Fruit fly (Drosophila melanogaster) whole organism, embryonic: ENCODE measurements around the gene senju.

Experiments
- Ada2b ChIP-seq: fragments of 200-800 bp; sonication (Bioruptor generic); IDR thresholded peaks from 2 replicates; pipeline ENCODE4 v1.3.6; 2022; ENCODE audit warnings: missing biosample characterization, missing genetic modification characterization
- BEAF-32 ChIP-seq: fragments of 200-800 bp; sonication (Bioruptor generic); optimal IDR thresholded peaks from 3 replicates; lab custom pipeline; 2017; ENCODE audit warnings: missing biosample characterization, missing genetic modification characterization, mild to moderate bottlenecking, moderate library complexity, missing genetic modification reagents
- Bteb2 ChIP-seq: fragments of 200-800 bp; sonication (Bioruptor generic); optimal IDR thresholded peaks from 2 replicates; lab custom pipeline; 2016; ENCODE audit warnings: missing biosample characterization, missing genetic modification characterization
- CG1024 ChIP-seq: fragments of 200-800 bp; sonication (Bioruptor generic); IDR thresholded peaks from 2 replicates; pipeline ENCODE4 v1.3.6; 2022; ENCODE audit warnings: missing biosample characterization, missing genetic modification characterization
- CG11093 ChIP-seq: fragments of 200-800 bp; sonication (Bioruptor generic); IDR thresholded peaks from 3 replicates; pipeline ENCODE4 v1.3.6; 2022; ENCODE audit warnings: missing biosample characterization, missing genetic modification characterization
- CG11504 ChIP-seq: fragments of 200-800 bp; sonication (Bioruptor generic); optimal IDR thresholded peaks from 3 replicates; lab custom pipeline; 2019; ENCODE audit warnings: missing biosample characterization, mild to moderate bottlenecking, missing genetic modification characterization, moderate library complexity
- CG12071 ChIP-seq: fragments of 200-800 bp; sonication (Bioruptor generic); optimal IDR thresholded peaks from 3 replicates; lab custom pipeline; 2018; ENCODE audit warnings: missing biosample characterization, mild to moderate bottlenecking, missing genetic modification characterization
- CG13287 ChIP-seq: fragments of 200-800 bp; sonication (Bioruptor generic); IDR thresholded peaks from 2 replicates; pipeline ENCODE4 v1.3.6; 2022; ENCODE audit warnings: missing biosample characterization, missing genetic modification characterization; ENCODE audit not compliant: partially characterized antibody
- CG1529 ChIP-seq: fragments of 200-800 bp; sonication (Bioruptor generic); optimal IDR thresholded peaks from 3 replicates; lab custom pipeline; 2018; ENCODE audit warnings: missing biosample characterization, missing genetic modification characterization
- CG17612 ChIP-seq: fragments of 200-800 bp; sonication (Bioruptor generic); IDR thresholded peaks from 2 replicates; pipeline ENCODE4 v1.3.6; 2022; ENCODE audit warnings: missing biosample characterization, missing genetic modification characterization
- CG18619 ChIP-seq: fragments of 200-800 bp; sonication (Bioruptor generic); optimal IDR thresholded peaks from 3 replicates; lab custom pipeline; 2017; ENCODE audit warnings: missing biosample characterization, mild to moderate bottlenecking, missing genetic modification characterization
- CG2875 ChIP-seq: fragments of 200-800 bp; sonication (Bioruptor generic); optimal IDR thresholded peaks from 2 replicates; lab custom pipeline; 2017; ENCODE audit warnings: missing biosample characterization, mild to moderate bottlenecking, missing genetic modification characterization, missing genetic modification reagents
- CG3163 ChIP-seq: fragments of 200-800 bp; sonication (Bioruptor generic); optimal IDR thresholded peaks from 3 replicates; lab custom pipeline; 2016; ENCODE audit warnings: missing biosample characterization, missing genetic modification characterization
- CG3726 ChIP-seq: fragments of 200-800 bp; sonication (Bioruptor generic); IDR thresholded peaks from 3 replicates; pipeline ENCODE4, ENCODE4 v1.3.6; 2022; ENCODE audit warnings: missing biosample characterization, missing genetic modification characterization
- CG4424 ChIP-seq: fragments of 200-800 bp; sonication (Bioruptor generic); optimal IDR thresholded peaks from 3 replicates; lab custom pipeline; 2016; ENCODE audit warnings: missing biosample characterization, missing genetic modification characterization
- CG6791 ChIP-seq: fragments of 200-800 bp; sonication (Bioruptor generic); IDR thresholded peaks from 3 replicates; pipeline ENCODE4 v1.3.6; 2022; ENCODE audit warnings: missing biosample characterization, missing genetic modification characterization; ENCODE audit not compliant: partially characterized antibody
- CG7745 ChIP-seq: fragments of 200-800 bp; sonication (Bioruptor generic); optimal IDR thresholded peaks from 2 replicates; lab custom pipeline; 2018; ENCODE audit warnings: missing biosample characterization, mild to moderate bottlenecking, missing genetic modification characterization, moderate library complexity
- CG8765 ChIP-seq: fragments of 200-800 bp; sonication (Bioruptor generic); IDR thresholded peaks from 2 replicates; pipeline ENCODE4 v1.3.6; 2022; ENCODE audit warnings: missing biosample characterization, missing genetic modification characterization
- CG9437 ChIP-seq: fragments of 200-800 bp; sonication (Bioruptor generic); optimal IDR thresholded peaks from 2 replicates; lab custom pipeline; 2018; ENCODE audit warnings: missing biosample characterization, mild to moderate bottlenecking, missing genetic modification characterization
- CHES-1-like ChIP-seq: fragments of 200-800 bp; sonication (Bioruptor generic); optimal IDR thresholded peaks from 2 replicates; lab custom pipeline; 2016; ENCODE audit warnings: missing biosample characterization, missing genetic modification characterization
- D ChIP-seq, 2 experiments: fragments of 200-800 bp in 1 of 2; fragments of >200 bp in 1 of 2; sonication (Bioruptor generic) in 1 of 2; optimal IDR thresholded peaks; 2 replicates in 1 of 2; 3 replicates in 1 of 2; lab custom pipeline; 2017; ENCODE audit warnings: mild to moderate bottlenecking in 1 of 2, missing biosample characterization in 1 of 2, missing genetic modification characterization in 1 of 2, missing genetic modification reagents in 1 of 2
- Elba2 ChIP-seq: fragments of 200-800 bp; sonication (Bioruptor generic); optimal IDR thresholded peaks from 3 replicates; lab custom pipeline; 2016; ENCODE audit warnings: missing biosample characterization, missing genetic modification characterization
- H15 ChIP-seq: fragments of 200-800 bp; sonication (Bioruptor generic); IDR thresholded peaks from 3 replicates; pipeline ENCODE4 v1.3.6; 2022; ENCODE audit warnings: missing biosample characterization, missing genetic modification characterization
- HLH3B ChIP-seq: fragments of 200-800 bp; sonication (Bioruptor generic); IDR thresholded peaks from 2 replicates; pipeline ENCODE4 v1.3.6; 2022; ENCODE audit warnings: missing biosample characterization, missing genetic modification characterization
- Hey ChIP-seq: fragments of 200-800 bp; sonication (Bioruptor generic); optimal IDR thresholded peaks from 3 replicates; lab custom pipeline; 2018; ENCODE audit warnings: missing biosample characterization, mild to moderate bottlenecking, missing genetic modification characterization
- Hr3 ChIP-seq: fragments of 200-800 bp; sonication (Bioruptor generic); optimal IDR thresholded peaks from 3 replicates; lab custom pipeline; 2016; ENCODE audit warnings: missing biosample characterization, missing genetic modification characterization
- Hr39 ChIP-seq: fragments of >200 bp; optimal IDR thresholded peaks from 2 replicates; lab custom pipeline; 2017
- Max ChIP-seq: fragments of 200-800 bp; sonication (Bioruptor generic); optimal IDR thresholded peaks from 2 replicates; lab custom pipeline; 2016; ENCODE audit warnings: missing biosample characterization, mild to moderate bottlenecking, missing genetic modification characterization
- Myb ChIP-seq: fragments of 200-800 bp; sonication (Bioruptor generic); optimal IDR thresholded peaks from 2 replicates; lab custom pipeline; 2016; ENCODE audit warnings: missing biosample characterization, missing genetic modification characterization
- NK7.1 ChIP-seq: fragments of 200-800 bp; sonication (Bioruptor generic); optimal IDR thresholded peaks from 3 replicates; lab custom pipeline; 2016; ENCODE audit warnings: missing biosample characterization, missing genetic modification characterization
- Nf-YC ChIP-seq: fragments of 200-800 bp; optimal IDR thresholded peaks from 3 replicates; lab custom pipeline; 2019; ENCODE audit warnings: missing biosample characterization, mild to moderate bottlenecking, missing genetic modification characterization, moderate library complexity
- Sox102F ChIP-seq: fragments of 200-800 bp; sonication (Bioruptor generic); optimal IDR thresholded peaks from 2 replicates; lab custom pipeline; 2018; ENCODE audit warnings: missing biosample characterization, mild to moderate bottlenecking, missing genetic modification characterization, moderate library complexity
- ap ChIP-seq: fragments of 200-800 bp; sonication (Bioruptor generic); IDR thresholded peaks from 2 replicates; pipeline ENCODE4 v1.3.6; 2022; ENCODE audit warnings: missing biosample characterization, missing genetic modification characterization
- ash1 ChIP-seq: fragments of 200-800 bp; sonication (Bioruptor generic); optimal IDR thresholded peaks from 2 replicates; lab custom pipeline; 2018; ENCODE audit warnings: missing biosample characterization, mild to moderate bottlenecking, missing genetic modification characterization
- bigmax ChIP-seq: fragments of 200-800 bp; sonication (Bioruptor generic); optimal IDR thresholded peaks from 2 replicates; lab custom pipeline; 2018; ENCODE audit warnings: missing biosample characterization, mild to moderate bottlenecking, missing genetic modification characterization
- caup ChIP-seq: fragments of 200-800 bp; sonication (Bioruptor generic); optimal IDR thresholded peaks from 3 replicates; lab custom pipeline; 2017; ENCODE audit warnings: missing biosample characterization, mild to moderate bottlenecking, missing genetic modification characterization, moderate library complexity; ENCODE audit not compliant: severe bottlenecking
- corto ChIP-seq: fragments of 200-800 bp; sonication (Bioruptor generic); optimal IDR thresholded peaks from 2 replicates; lab custom pipeline; 2016; ENCODE audit warnings: missing biosample characterization, mild to moderate bottlenecking, missing genetic modification characterization, moderate library complexity
- exex ChIP-seq: fragments of 200-800 bp; sonication (Bioruptor generic); optimal IDR thresholded peaks from 4 replicates; lab custom pipeline; 2018; ENCODE audit warnings: missing biosample characterization, mild to moderate bottlenecking, missing genetic modification characterization, moderate library complexity
- fd102C ChIP-seq: fragments of 200-800 bp; sonication (Bioruptor generic); optimal IDR thresholded peaks from 2 replicates; lab custom pipeline; 2018; ENCODE audit warnings: missing biosample characterization, mild to moderate bottlenecking, missing genetic modification characterization, moderate library complexity
- kay ChIP-seq: fragments of 200-800 bp; sonication (Bioruptor generic); optimal IDR thresholded peaks from 2 replicates; lab custom pipeline; 2016; ENCODE audit warnings: missing biosample characterization, missing genetic modification characterization
- lilli ChIP-seq: fragments of 200-800 bp; sonication (Bioruptor generic); optimal IDR thresholded peaks from 3 replicates; lab custom pipeline; 2016; ENCODE audit warnings: missing biosample characterization, missing genetic modification characterization
- nom ChIP-seq: fragments of 200-800 bp; sonication (Bioruptor generic); optimal IDR thresholded peaks from 2 replicates; lab custom pipeline; 2017; ENCODE audit warnings: missing biosample characterization, missing genetic modification characterization, mild to moderate bottlenecking, moderate library complexity, missing genetic modification reagents
- onecut ChIP-seq: fragments of 200-800 bp; sonication (Bioruptor generic); IDR thresholded peaks from 2 replicates; pipeline ENCODE4 v1.3.6; 2022; ENCODE audit warnings: missing biosample characterization, missing genetic modification characterization
- pan ChIP-seq, 4 experiments: fragments of >200 bp in 3 of 4; fragments of 200-800 bp in 1 of 4; sonication (Bioruptor generic) in 1 of 4; optimal IDR thresholded peaks in 3 of 4; IDR thresholded peaks in 1 of 4; 2 replicates each; pipeline versions ENCODE4 v1.3.6 to Lab custom; 2017 to 2022; ENCODE audit warnings: missing biosample characterization in 2 of 4, missing genetic modification characterization in 2 of 4, mixed read lengths in 1 of 4
- ranshi ChIP-seq: fragments of 200-800 bp; sonication (Bioruptor generic); IDR thresholded peaks from 2 replicates; pipeline ENCODE4 v1.3.6; 2022; ENCODE audit warnings: missing biosample characterization, missing genetic modification characterization
- ro ChIP-seq: fragments of 200-800 bp; sonication (Bioruptor generic); IDR thresholded peaks from 2 replicates; pipeline ENCODE4 v1.3.6; 2022; ENCODE audit warnings: missing biosample characterization, missing genetic modification characterization
- sim ChIP-seq: fragments of 200-800 bp; sonication (Bioruptor generic); IDR thresholded peaks from 2 replicates; pipeline ENCODE4 v1.3.6; 2022; ENCODE audit warnings: missing biosample characterization, missing genetic modification characterization
- slou ChIP-seq: fragments of 200-800 bp; sonication (Bioruptor generic); optimal IDR thresholded peaks from 3 replicates; lab custom pipeline; 2016; ENCODE audit warnings: missing biosample characterization, missing genetic modification characterization
- tgo ChIP-seq: fragments of 200-800 bp; sonication (Bioruptor generic); IDR thresholded peaks from 3 replicates; pipeline ENCODE4 v1.3.6; 2022; ENCODE audit warnings: missing biosample characterization, missing genetic modification characterization
- unc-4 ChIP-seq: fragments of 200-800 bp; sonication (Bioruptor generic); IDR thresholded peaks from 2 replicates; pipeline ENCODE4 v1.3.6; 2022; ENCODE audit warnings: missing biosample characterization, missing genetic modification characterization; ENCODE audit not compliant: partially characterized antibody

Gene senju

dm6 chr2L:5093772-5094350 is 41.2 kb downstream of the senju start, which contains the start of gene CG5828 (continued):
- TF ChIP-seq CG18619 (GFP tag; lab: Kevin White, UChicago) = no peak
- peak; percentile 73 for TF ChIP-seq CG6791 (GFP tag; lab: Robert Waterston, UW)
- TF ChIP-seq CG11093 = no peak
- no peak for TF ChIP-seq corto (GFP tag; lab: Kevin White, UChicago)
- no peak for TF ChIP-seq NK7.1
- TF ChIP-seq exex (tag; lab: Kevin White, UChicago) = no peak
- TF ChIP-seq H15 (GFP tag; lab: Robert Waterston, UW) = no peak
- no peak for TF ChIP-seq CG2875 (GFP tag; lab: Kevin White, UChicago)
- no peak for TF ChIP-seq CG1529 (GFP tag; lab: Kevin White, UChicago)
- no peak for TF ChIP-seq Hey (tag; lab: Kevin White, UChicago)
- TF ChIP-seq ranshi (GFP tag; lab: Robert Waterston, UW) = no peak
- no peak for TF ChIP-seq CG3726 (GFP tag; lab: Robert Waterston, UW)
- no peak for TF ChIP-seq CG1024 (GFP tag; lab: Robert Waterston, UW)
- no peak for TF ChIP-seq nom (GFP tag; lab: Kevin White, UChicago)
- TF ChIP-seq CG8765 (GFP tag; lab: Robert Waterston, UW) = no peak
- no peak for TF ChIP-seq Nf-YC (tag; lab: Kevin White, UChicago)
- TF ChIP-seq CG9437 = no peak
- no peak for TF ChIP-seq ro
- TF ChIP-seq BEAF-32 (GFP tag; lab: Kevin White, UChicago) = peak; percentile 84
- TF ChIP-seq onecut (GFP tag; lab: Robert Waterston, UW) = no peak
- TF ChIP-seq CG12071 = no peak
- peak; percentile 22 for TF ChIP-seq CG11504
- TF ChIP-seq CHES-1-like (GFP tag; lab: Kevin White, UChicago) = no peak
- TF ChIP-seq ap (GFP tag; lab: Robert Waterston, UW) = no peak
- TF ChIP-seq bigmax (GFP tag; lab: Kevin White, UChicago) = no peak
- no peak for TF ChIP-seq Bteb2 (GFP tag; lab: Kevin White, UChicago)
- TF ChIP-seq Myb (GFP tag; lab: Kevin White, UChicago) = peak; percentile 45
- peak; percentile 54 for TF ChIP-seq Elba2 (GFP tag; lab: Kevin White, UChicago)
- no peak for TF ChIP-seq CG7745 (tag; lab: Kevin White, UChicago)
- TF ChIP-seq CG3163 (GFP tag; lab: Kevin White, UChicago) = no peak
- no peak for TF ChIP-seq slou (GFP tag; lab: Kevin White, UChicago)
- TF ChIP-seq pan (optimal IDR thresholded peaks at IDR 0.05; lab: Kevin White, UChicago) = no peak
- TF ChIP-seq pan (GFP tag; optimal IDR thresholded peaks at IDR 0.05 in 1 of 2, IDR thresholded peaks at IDR 0.05 in 1 of 2) = no peak
- TF ChIP-seq CG13287 (GFP tag; lab: Robert Waterston, UW) = peak; percentile 63
- TF ChIP-seq kay (GFP tag; lab: Kevin White, UChicago) = no peak
- TF ChIP-seq ash1 (GFP tag; lab: Kevin White, UChicago) = no peak
- no peak for TF ChIP-seq CG4424 (GFP tag; lab: Kevin White, UChicago)
- TF ChIP-seq Hr3 (GFP tag; lab: Kevin White, UChicago) = no peak
- TF ChIP-seq fd102C (GFP tag; lab: Kevin White, UChicago) = no peak
- no peak for TF ChIP-seq tgo
- TF ChIP-seq HLH3B (GFP tag; lab: Robert Waterston, UW) = no peak
- no peak for TF ChIP-seq Sox102F (GFP tag; lab: Kevin White, UChicago)
- TF ChIP-seq Hr39 (lab: Kevin White, UChicago) = no peak
- no peak for TF ChIP-seq D (optimal IDR thresholded peaks at IDR 0.05; lab: Kevin White, UChicago)
- TF ChIP-seq D (GFP tag; optimal IDR thresholded peaks at IDR 0.05; lab: Kevin White, UChicago) = no peak
- TF ChIP-seq caup (GFP tag; lab: Kevin White, UChicago) = no peak
- TF ChIP-seq unc-4 = peak; percentile 70; the same call in 1 of the 2 replicates
- TF ChIP-seq lilli (GFP tag; lab: Kevin White, UChicago) = no peak
- no peak for TF ChIP-seq sim (GFP tag; lab: Robert Waterston, UW)
- no peak for TF ChIP-seq CG17612 (GFP tag; lab: Robert Waterston, UW)
- TF ChIP-seq Ada2b (GFP tag; lab: Robert Waterston, UW) = no peak
- TF ChIP-seq Max = no peak
